Worm (Caenorhabditis elegans) whole organism, mixed stage, embryonic: ENCODE measurements around the gene dct-8.

Experiments used
- nhr-237 ChIP-seq: fragments of 150-350 bp; optimal IDR thresholded peaks from 2 replicates; lab custom pipeline; 2014; ENCODE audit warnings: missing biosample characterization, missing genetic modification characterization
- sem-2 ChIP-seq: fragments of 200-800 bp; sonication (Bioruptor generic); optimal IDR thresholded peaks from 2 replicates; lab custom pipeline; 2018; ENCODE audit warnings: mild to moderate bottlenecking, missing genetic modification characterization, missing compliant biosample characterization
- unc-62 ChIP-seq: fragments of 150-350 bp; optimal IDR thresholded peaks from 2 replicates; lab custom pipeline; 2014; ENCODE audit warnings: missing biosample characterization, missing genetic modification reagents, missing genetic modification characterization

ce11 chrIV:3915296-3915695 is 20.4 kb downstream of the dct-8 start, which contains the start of gene srz-20:
- TF ChIP-seq sem-2 (GFP tag; lab: Kevin White, UChicago) (no peak), nhr-237 (tag; lab: Kevin White, UChicago) (no peak), unc-62 (GFP tag; lab: Kevin White, UChicago) (no peak)
